Worm (Caenorhabditis elegans): ENCODE measurements around the gene sre-31.

Gene sre-31

DNA sequence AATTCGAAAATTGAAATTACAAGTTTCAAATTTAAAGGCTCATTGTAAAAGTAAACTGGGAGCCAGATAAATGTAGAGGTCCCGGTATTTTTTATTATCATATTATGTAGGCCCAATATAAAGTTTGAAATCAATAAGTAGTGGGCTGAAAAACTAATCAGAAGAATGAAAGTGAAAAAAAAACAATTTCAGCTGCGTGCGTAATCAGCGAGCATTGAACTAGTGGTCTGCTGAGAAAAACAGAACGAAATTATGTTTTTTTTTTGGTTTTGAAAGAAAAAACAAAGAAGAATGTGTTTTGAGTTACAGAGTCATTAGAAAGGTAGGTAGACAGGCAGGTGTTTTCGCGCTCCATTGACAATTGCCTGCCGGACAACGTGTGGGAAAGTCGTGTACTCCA is at the start of gene sre-31:
Gene sre-31 (minus strand): TSS at position 101 of the 400 bp plus-strand sequence.
- TF ChIP-seq flt-1 (GFP tag; IDR thresholded peaks at IDR 0.05) (no peak), pes-1 (GFP tag; IDR thresholded peaks at IDR 0.05) (no peak), hmg-4 (GFP tag; optimal IDR thresholded peaks at IDR 0.05) (no peak), ceh-36 (tag; optimal IDR thresholded peaks at IDR 0.05) (no peak), F13C5.2 (tag; optimal IDR thresholded peaks at IDR 0.05) (no peak), sea-1 (GFP tag; conservative IDR thresholded peaks at IDR 0.05) (no peak), tra-4 (tag; optimal IDR thresholded peaks at IDR 0.05) (no peak), tbx-37 (GFP tag; conservative IDR thresholded peaks at IDR 0.05) (no peak), ets-7 (tag; optimal IDR thresholded peaks at IDR 0.05) (no peak), aly-1 (tag; optimal IDR thresholded peaks at IDR 0.05) (no peak), tbx-11 (GFP tag; IDR thresholded peaks at IDR 0.05) (no peak)

DNA sequence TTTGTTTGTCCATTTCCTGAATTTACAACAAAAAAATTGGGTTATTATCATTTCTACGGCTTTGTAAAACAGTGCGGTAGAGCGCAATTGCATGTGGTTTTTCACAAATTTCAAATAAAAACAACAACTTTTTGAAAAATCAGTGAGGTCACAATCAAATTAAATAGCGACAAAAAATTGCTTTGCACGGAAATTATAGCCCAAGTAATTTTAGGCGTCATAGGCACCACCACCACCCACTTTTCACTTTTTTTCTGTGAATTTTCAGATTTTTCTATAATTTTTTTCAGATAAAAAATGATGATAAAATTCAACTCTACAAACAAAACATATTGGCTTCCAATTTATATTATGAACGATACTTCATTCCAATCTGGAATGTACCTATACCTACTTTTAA is 48.7 kb upstream of the sre-31 start, which contains the start of gene sre-38:
Gene sre-38 (plus strand): TSS at position 301 of the 400 bp plus-strand sequence.
- no peak for TF ChIP-seq sea-1 (GFP tag; conservative IDR thresholded peaks at IDR 0.05)

DNA sequence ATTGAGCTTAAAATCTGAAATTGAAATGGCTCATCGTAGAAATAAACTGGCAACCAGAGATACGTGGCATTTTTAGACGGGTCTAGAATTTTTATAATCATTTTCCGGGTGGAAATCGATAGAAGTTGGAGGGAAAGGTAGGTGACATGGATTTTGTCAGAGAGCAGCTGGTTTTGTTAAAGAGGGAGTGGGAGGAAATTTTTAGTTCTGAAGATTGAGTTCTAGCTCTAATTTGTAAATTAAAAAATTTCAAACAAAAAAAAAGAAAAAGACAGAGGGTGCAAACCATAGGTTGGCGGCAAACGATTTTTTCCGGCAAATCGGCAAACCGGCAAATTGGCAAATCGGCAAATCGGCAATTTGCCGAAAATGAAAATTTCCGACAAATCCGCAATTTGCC is 48.0 kb upstream of the sre-31 start, which contains the start of gene sre-32:
Gene sre-32 (minus strand): TSS at position 101 of the 400 bp plus-strand sequence.
- TF ChIP-seq pes-1 (GFP tag; IDR thresholded peaks at IDR 0.05) (no peak), sea-1 (GFP tag; conservative IDR thresholded peaks at IDR 0.05) (no peak), ceh-13 (GFP tag; optimal IDR thresholded peaks at IDR 0.05) (no peak), tbx-11 (GFP tag; IDR thresholded peaks at IDR 0.05) (no peak)

DNA sequence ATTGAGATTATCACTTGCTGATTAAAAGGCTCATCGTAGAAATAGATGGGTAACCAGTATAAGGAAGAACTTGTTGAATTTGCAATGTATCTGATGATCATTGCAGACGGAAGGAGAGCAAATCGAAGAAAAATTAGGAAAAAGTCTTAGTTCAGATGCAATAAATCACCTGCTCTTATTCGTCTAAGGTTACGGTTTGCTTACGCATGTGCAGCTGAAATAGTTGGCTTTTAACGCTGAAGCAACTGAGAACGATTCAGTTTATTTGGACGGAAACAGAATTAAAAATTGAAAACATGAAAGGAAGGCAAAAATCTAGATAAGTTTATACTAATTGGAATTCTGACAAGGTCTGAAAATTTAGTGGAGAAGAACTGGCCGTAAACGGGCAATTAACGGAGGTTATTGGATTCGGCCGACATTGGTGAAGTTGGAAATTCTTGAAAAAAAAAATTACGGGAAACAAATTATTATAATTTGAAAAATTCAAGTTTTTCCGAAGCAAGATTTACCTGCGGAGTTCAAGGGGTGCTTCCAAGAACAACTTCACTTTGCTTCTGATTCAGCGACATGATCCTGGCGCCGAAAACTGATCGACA is 44.2 kb upstream of the sre-31 start, which contains the start of the genes sre-35 and sre-33:
Gene sre-35 (minus strand): TSS at position 101 of the 599 bp plus-strand sequence.
Gene sre-33 (plus strand): TSS at position 549 of the 599 bp plus-strand sequence.
- no peak for TF ChIP-seq sea-1 (GFP tag; conservative IDR thresholded peaks at IDR 0.05)
- TF ChIP-seq flt-1 (GFP tag; IDR thresholded peaks at IDR 0.05), result no peak
- no peak for TF ChIP-seq pes-1 (GFP tag; IDR thresholded peaks at IDR 0.05)
- no peak for TF ChIP-seq ceh-13 (GFP tag; optimal IDR thresholded peaks at IDR 0.05)
- no peak for TF ChIP-seq hmbx-1 (tag; optimal IDR thresholded peaks at IDR 0.05)
- no peak for TF ChIP-seq tbx-11 (GFP tag; IDR thresholded peaks at IDR 0.05)
- no peak for TF ChIP-seq aly-1 (tag; optimal IDR thresholded peaks at IDR 0.05)
- TF ChIP-seq ceh-36 (tag; optimal IDR thresholded peaks at IDR 0.05), result no peak
- no peak for TF ChIP-seq B0310.2 (tag; optimal IDR thresholded peaks at IDR 0.05)
- no peak for TF ChIP-seq ets-7 (tag; optimal IDR thresholded peaks at IDR 0.05)
- TF ChIP-seq ama-1 (optimal IDR thresholded peaks at IDR 0.05), result no peak

DNA sequence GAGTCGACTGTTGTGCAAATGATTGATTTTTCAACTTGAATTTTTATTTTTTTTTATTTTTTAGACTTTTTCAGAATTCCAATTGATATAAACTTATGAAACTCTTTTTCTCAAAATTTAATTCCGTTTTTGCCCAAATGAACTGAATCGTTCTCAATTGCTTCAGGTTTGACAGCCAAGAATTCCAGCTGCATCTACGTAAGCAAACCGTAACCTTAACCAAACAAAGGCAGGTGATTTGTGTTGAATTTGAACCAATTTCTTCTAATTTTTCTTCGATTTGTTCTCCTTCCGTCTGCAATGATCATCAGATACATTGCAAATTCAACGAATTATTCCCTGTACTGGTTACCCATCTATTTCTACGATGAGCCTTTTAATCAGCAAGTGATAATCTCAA is 41.2 kb upstream of the sre-31 start, which contains the start of gene sre-34:
Gene sre-34 (plus strand): TSS at position 301 of the 400 bp plus-strand sequence.
- TF ChIP-seq tbx-37 (GFP tag; conservative IDR thresholded peaks at IDR 0.05), result no peak
- TF ChIP-seq sea-1 (GFP tag; conservative IDR thresholded peaks at IDR 0.05), result no peak
- no peak for TF ChIP-seq ceh-36 (tag; optimal IDR thresholded peaks at IDR 0.05)
- TF ChIP-seq ceh-13 (GFP tag; optimal IDR thresholded peaks at IDR 0.05), result no peak
- no peak for TF ChIP-seq F13C5.2 (tag; optimal IDR thresholded peaks at IDR 0.05)
- TF ChIP-seq ama-1 (optimal IDR thresholded peaks at IDR 0.05), result no peak
- TF ChIP-seq scrt-1 (GFP tag; IDR thresholded peaks at IDR 0.05), result no peak
- no peak for TF ChIP-seq hnd-1 (tag; optimal IDR thresholded peaks at IDR 0.05)
- TF ChIP-seq tbx-11 (GFP tag; IDR thresholded peaks at IDR 0.05), result no peak
- TF ChIP-seq ets-7 (tag; optimal IDR thresholded peaks at IDR 0.05), result no peak
- TF ChIP-seq hmbx-1 (tag; optimal IDR thresholded peaks at IDR 0.05), result no peak
- TF ChIP-seq aly-1 (tag; optimal IDR thresholded peaks at IDR 0.05), result no peak
- TF ChIP-seq flt-1 (GFP tag; IDR thresholded peaks at IDR 0.05), result no peak
- TF ChIP-seq B0310.2 (tag; optimal IDR thresholded peaks at IDR 0.05), result no peak
- TF ChIP-seq hmg-4 (GFP tag; optimal IDR thresholded peaks at IDR 0.05), result no peak

- TF ChIP-seq tbx-11 (GFP tag; IDR thresholded peaks at IDR 0.05) (no peak), ceh-36 (tag; optimal IDR thresholded peaks at IDR 0.05) (no peak), F13C5.2 (tag; optimal IDR thresholded peaks at IDR 0.05) (no peak), B0310.2 (tag; optimal IDR thresholded peaks at IDR 0.05) (no peak), ama-1 (optimal IDR thresholded peaks at IDR 0.05) (no peak), hnd-1 (tag; optimal IDR thresholded peaks at IDR 0.05) (no peak), tra-4 (tag; optimal IDR thresholded peaks at IDR 0.05) (no peak), aly-1 (tag; optimal IDR thresholded peaks at IDR 0.05) (no peak), flt-1 (GFP tag; IDR thresholded peaks at IDR 0.05) (no peak), scrt-1 (GFP tag; IDR thresholded peaks at IDR 0.05) (no peak), sea-1 (GFP tag; conservative IDR thresholded peaks at IDR 0.05) (no peak), tbx-37 (GFP tag; conservative IDR thresholded peaks at IDR 0.05) (no peak), ceh-13 (GFP tag; optimal IDR thresholded peaks at IDR 0.05) (no peak)
Measured at ce11 chrII:12448241-12448640, 39.6 kb upstream of the sre-31 start, which contains the start of gene srh-27. Gene srh-27 (plus strand): TSS chrII:12448541.

DNA sequence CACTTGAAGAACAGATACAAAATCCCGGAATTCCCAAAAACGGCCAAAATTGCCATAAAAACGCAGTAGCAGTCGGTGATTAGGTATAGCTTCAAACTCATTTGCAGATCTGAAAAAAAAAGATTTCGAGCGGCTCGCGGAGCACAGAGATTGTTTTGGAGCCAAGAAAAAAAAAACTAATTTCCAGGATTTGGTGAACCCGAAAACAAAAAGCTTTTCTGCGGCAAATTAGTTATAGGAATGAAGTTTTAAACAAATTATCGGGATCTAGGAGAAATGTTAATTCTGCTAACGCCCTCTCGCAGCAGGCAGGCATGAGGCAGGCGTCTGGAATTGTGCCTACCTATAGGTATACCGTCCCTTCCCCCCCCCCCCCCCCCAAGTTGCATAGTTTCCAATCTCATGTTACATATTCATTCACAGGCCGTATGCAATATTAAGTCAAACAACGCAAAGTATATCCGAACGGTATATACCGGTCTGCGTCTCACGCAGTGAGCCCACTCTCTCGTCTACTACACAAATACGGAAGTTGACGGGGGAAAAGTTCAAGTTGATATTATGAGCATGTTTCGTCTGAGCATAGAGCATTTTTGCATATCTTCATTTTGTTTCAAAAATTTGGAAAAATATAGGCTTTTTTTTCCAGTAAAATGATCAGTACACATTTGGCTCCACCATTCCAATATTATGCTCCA is 36.2 kb upstream of the sre-31 start, which contains the start of the genes W05H5.1 and pitr-6:
Gene W05H5.1 (minus strand): TSS at position 101 of the 698 bp plus-strand sequence.
Gene pitr-6 (plus strand): TSS at position 648 of the 698 bp plus-strand sequence.
- TF ChIP-seq hmg-4 (GFP tag; optimal IDR thresholded peaks at IDR 0.05) (no peak), F13C5.2 (tag; optimal IDR thresholded peaks at IDR 0.05) (no peak), tbx-11 (GFP tag; IDR thresholded peaks at IDR 0.05) (no peak), pes-1 (GFP tag; IDR thresholded peaks at IDR 0.05) (no peak), sea-1 (GFP tag; conservative IDR thresholded peaks at IDR 0.05) (no peak), aly-1 (tag; optimal IDR thresholded peaks at IDR 0.05) (no peak), ceh-36 (tag; optimal IDR thresholded peaks at IDR 0.05) (no peak), hnd-1 (tag; optimal IDR thresholded peaks at IDR 0.05) (no peak), ceh-13 (GFP tag; optimal IDR thresholded peaks at IDR 0.05) (no peak), tbx-37 (GFP tag; conservative IDR thresholded peaks at IDR 0.05) (no peak)

Measured in whole organism, early embryonic.